Fruit fly (Drosophila melanogaster): Measurements from ENCODE around the gene noi.

noi gene

dm6 chr3R:5622985-5623630, 31.8 kb upstream of the noi start (continued):
- TF ChIP-seq cas (GFP tag; IDR thresholded peaks at IDR 0.05) (no peak), Elba2 (GFP tag; optimal IDR thresholded peaks at IDR 0.05) (no peak), sim (GFP tag; IDR thresholded peaks at IDR 0.05) (no peak), Drgx (GFP tag; IDR thresholded peaks at IDR 0.05) (no peak), fru (optimal IDR thresholded peaks at IDR 0.05) (no peak), CG2116 (GFP tag; optimal IDR thresholded peaks at IDR 0.05) (peak; percentile 40), CG18476 (GFP tag; optimal IDR thresholded peaks at IDR 0.05) (peak; percentile 64), HmgZ (tag; optimal IDR thresholded peaks at IDR 0.05) (peak; percentile 89), sqz (GFP tag; optimal IDR thresholded peaks at IDR 0.05) (peak; percentile 99), ap (GFP tag; IDR thresholded peaks at IDR 0.05) (no peak), Nf-YC (tag; optimal IDR thresholded peaks at IDR 0.05) (peak; percentile 43), CG2199 (GFP tag; IDR thresholded peaks at IDR 0.05) (no peak), NK7.1 (GFP tag; optimal IDR thresholded peaks at IDR 0.05) (peak; percentile 75), otp (GFP tag; IDR thresholded peaks at IDR 0.05) (no peak), CG11723 (GFP tag; optimal IDR thresholded peaks at IDR 0.05) (peak; percentile 73), CG3847 (GFP tag; IDR thresholded peaks at IDR 0.05) (no peak), Bteb2 (GFP tag; optimal IDR thresholded peaks at IDR 0.05) (peak; percentile 54), CG11398 (GFP tag; optimal IDR thresholded peaks at IDR 0.05) (peak; percentile 80), CG30403 (GFP tag; optimal IDR thresholded peaks at IDR 0.05) (peak; percentile 42), Fer2 (tag; optimal IDR thresholded peaks at IDR 0.05) (peak; percentile 39), unpg (GFP tag; optimal IDR thresholded peaks at IDR 0.05) (peak; percentile 74), CG17385 (GFP tag; optimal IDR thresholded peaks at IDR 0.05) (peak; percentile 71), klu (GFP tag; IDR thresholded peaks at IDR 0.05) (no peak), danr (GFP tag; IDR thresholded peaks at IDR 0.05) (no peak), Fer3 (tag; optimal IDR thresholded peaks at IDR 0.05) (peak; percentile 81), sisA (GFP tag; IDR thresholded peaks at IDR 0.05) (no peak), gt (GFP tag; IDR thresholded peaks at IDR 0.05) (no peak), CG10366 (GFP tag; IDR thresholded peaks at IDR 0.05) (no peak), CG11696 (GFP tag; IDR thresholded peaks at IDR 0.05) (no peak), CG10147 (GFP tag; optimal IDR thresholded peaks at IDR 0.05) (peak; percentile 65), chn (GFP tag; optimal IDR thresholded peaks at IDR 0.05) (peak; percentile 52), CG15011 (GFP tag; optimal IDR thresholded peaks at IDR 0.05) (peak; percentile 64), CG2202 (tag; optimal IDR thresholded peaks at IDR 0.05) (peak; percentile 85), hkb (optimal IDR thresholded peaks at IDR 0.05) (no peak), hkb (GFP tag; IDR thresholded peaks at IDR 0.05) (no peak), shn (GFP tag; optimal IDR thresholded peaks at IDR 0.05) (peak; percentile 52), org-1 (GFP tag; optimal IDR thresholded peaks at IDR 0.05) (peak; percentile 69), CG17361 (GFP tag; IDR thresholded peaks at IDR 0.05) (no peak), CG15479 (GFP tag; optimal IDR thresholded peaks at IDR 0.05) (peak; percentile 66), CoRest (tag; optimal IDR thresholded peaks at IDR 0.05) (peak; percentile 58), CG6175 (GFP tag; IDR thresholded peaks at IDR 0.05) (no peak), Mad (GFP tag; optimal IDR thresholded peaks at IDR 0.05) (peak; percentile 64), HHEX (GFP tag; optimal IDR thresholded peaks at IDR 0.05) (peak; percentile 82), CG10979 (tag; optimal IDR thresholded peaks at IDR 0.05) (peak; percentile 46), eyg (GFP tag; optimal IDR thresholded peaks at IDR 0.05) (peak; percentile 83), Side (GFP tag; optimal IDR thresholded peaks at IDR 0.05) (peak; percentile 77), vfl (GFP tag; optimal IDR thresholded peaks at IDR 0.05) (peak; percentile 26), Hmx (GFP tag; optimal IDR thresholded peaks at IDR 0.05) (no peak), CG11085 (GFP tag; IDR thresholded peaks at IDR 0.05) (no peak), Ets65A (GFP tag) (no peak), jumu (GFP tag; optimal IDR thresholded peaks at IDR 0.05) (peak; percentile 41), CG7372 (GFP tag; IDR thresholded peaks at IDR 0.05) (no peak), CG32767 (GFP tag; IDR thresholded peaks at IDR 0.05) (no peak)

Measured in whole organism, embryonic.